Worm (Caenorhabditis elegans): Measurements from ENCODE around the gene irld-44.

DNA sequence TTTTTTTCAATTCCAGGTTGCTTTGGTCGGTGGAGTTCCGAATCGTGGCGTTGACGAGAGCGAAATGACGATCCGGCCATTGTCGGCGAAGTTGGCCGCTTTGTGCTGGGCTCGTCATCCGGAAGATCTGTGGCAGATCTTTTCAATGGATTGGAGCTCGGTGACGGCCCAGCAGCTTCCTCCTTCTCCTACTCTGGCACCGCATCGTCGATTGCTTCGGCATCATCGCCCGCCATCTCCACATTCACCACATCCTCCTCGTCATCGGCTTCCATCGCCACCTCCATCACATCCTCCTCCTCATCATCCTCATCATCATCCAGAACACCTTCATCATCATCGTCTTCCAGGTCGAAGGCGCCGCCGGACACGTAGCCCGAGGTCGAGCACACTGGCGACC lies 47.3 kb downstream of the irld-44 start:
- TF ChIP-seq ceh-34 (tag; optimal IDR thresholded peaks at IDR 0.05) (no peak), ceh-6 (GFP tag; optimal IDR thresholded peaks at IDR 0.05) (no peak), pqm-1 (tag; optimal IDR thresholded peaks at IDR 0.05) (no peak), nhr-11 (tag; optimal IDR thresholded peaks at IDR 0.05) (no peak), sox-4 (tag; optimal IDR thresholded peaks at IDR 0.05) (no peak), ama-1 (optimal IDR thresholded peaks at IDR 0.05) (no peak)
